Worm (Caenorhabditis elegans) whole organism, late embryonic: ENCODE data around the gene cpsf-4.

Experiments
- C08G9.2 ChIP-seq: sonication (generic microtip); optimal IDR thresholded peaks from 2 replicates; lab custom pipeline; 2016; ENCODE audit warnings: mild to moderate bottlenecking, missing genetic modification characterization, moderate library complexity, missing compliant biosample characterization
- F13H6.1 ChIP-seq: sonication (generic microtip); optimal IDR thresholded peaks from 2 replicates; lab custom pipeline; 2016; ENCODE audit warnings: missing genetic modification characterization, missing compliant biosample characterization
- K02D7.2 ChIP-seq: sonication (generic microtip); optimal IDR thresholded peaks from 2 replicates; lab custom pipeline; 2017; ENCODE audit warnings: mild to moderate bottlenecking, missing genetic modification characterization, missing compliant biosample characterization
- K09A11.1 ChIP-seq: sonication (generic microtip); optimal IDR thresholded peaks from 2 replicates; lab custom pipeline; 2017; ENCODE audit warnings: antibody characterized with exemption, mild to moderate bottlenecking, missing genetic modification characterization, missing compliant biosample characterization; ENCODE audit not compliant: insufficient read depth
- ahr-1 ChIP-seq: sonication (generic microtip); optimal IDR thresholded peaks from 2 replicates; lab custom pipeline; 2016; ENCODE audit warnings: missing genetic modification characterization, missing compliant biosample characterization
- ceh-22 ChIP-seq: sonication (generic microtip); optimal IDR thresholded peaks from 2 replicates; lab custom pipeline; 2017; ENCODE audit warnings: missing biosample characterization, missing genetic modification characterization
- ceh-24 ChIP-seq: sonication (generic microtip); optimal IDR thresholded peaks from 2 replicates; lab custom pipeline; 2016; ENCODE audit warnings: mild to moderate bottlenecking, missing genetic modification characterization, missing compliant biosample characterization
- ceh-30 ChIP-seq: fragments of 150-350 bp; optimal IDR thresholded peaks from 2 replicates; lab custom pipeline; 2014; ENCODE audit warnings: missing biosample characterization, missing genetic modification characterization
- ceh-45 ChIP-seq: fragments of 200-800 bp; sonication (Bioruptor generic); IDR thresholded peaks from 2 replicates; pipeline ENCODE4 v1.3.6; 2022; ENCODE audit warnings: missing genetic modification reagents, missing genetic modification characterization, missing compliant biosample characterization
- ceh-48 ChIP-seq: sonication (generic microtip); optimal IDR thresholded peaks from 2 replicates; lab custom pipeline; 2016; ENCODE audit warnings: missing genetic modification characterization, inconsistent platforms, missing compliant biosample characterization
- che-1 ChIP-seq: sonication (generic microtip); optimal IDR thresholded peaks from 2 replicates; lab custom pipeline; 2016; ENCODE audit warnings: mild to moderate bottlenecking, missing genetic modification characterization, missing compliant biosample characterization
- elt-2 ChIP-seq: sonication (generic microtip); optimal IDR thresholded peaks from 2 replicates; lab custom pipeline; 2016; ENCODE audit warnings: missing genetic modification reagents, missing genetic modification characterization, missing compliant biosample characterization
- elt-4 ChIP-seq: sonication (generic microtip); optimal IDR thresholded peaks from 2 replicates; lab custom pipeline; 2016; ENCODE audit warnings: missing genetic modification characterization, missing compliant biosample characterization
- eyg-1 ChIP-seq: sonication (generic microtip); optimal IDR thresholded peaks from 2 replicates; lab custom pipeline; 2016; ENCODE audit warnings: missing genotype, missing genetic modification characterization, missing compliant biosample characterization
- fkh-10 ChIP-seq: fragments of 150-350 bp; optimal IDR thresholded peaks from 2 replicates; lab custom pipeline; 2014; ENCODE audit warnings: missing biosample characterization, missing genetic modification reagents, missing genetic modification characterization
- fkh-6 ChIP-seq: sonication (generic microtip); optimal IDR thresholded peaks from 2 replicates; lab custom pipeline; 2016; ENCODE audit warnings: missing genetic modification characterization, missing compliant biosample characterization
- hlh-13 ChIP-seq: fragments of 200-800 bp; sonication (Bioruptor generic); optimal IDR thresholded peaks from 2 replicates; lab custom pipeline; 2018; ENCODE audit warnings: mild to moderate bottlenecking, missing genetic modification characterization, missing compliant biosample characterization
- hlh-15 ChIP-seq: sonication (generic microtip); optimal IDR thresholded peaks from 2 replicates; lab custom pipeline; 2016; ENCODE audit warnings: missing genetic modification characterization, missing compliant biosample characterization
- hlh-8 ChIP-seq: sonication (generic microtip); optimal IDR thresholded peaks from 2 replicates; lab custom pipeline; 2016; ENCODE audit warnings: missing genotype, missing genetic modification characterization, missing compliant biosample characterization
- madf-2 ChIP-seq: sonication (generic microtip); optimal IDR thresholded peaks from 2 replicates; lab custom pipeline; 2017; ENCODE audit warnings: missing genetic modification characterization, missing compliant biosample characterization
- mec-3 ChIP-seq: sonication (generic microtip); optimal IDR thresholded peaks from 2 replicates; lab custom pipeline; 2016; ENCODE audit warnings: borderline replicate concordance, missing genetic modification characterization, missing compliant biosample characterization
- nfya-1 ChIP-seq: sonication (generic microtip); optimal IDR thresholded peaks from 2 replicates; lab custom pipeline; 2017; ENCODE audit warnings: missing genetic modification characterization, mild to moderate bottlenecking, missing compliant biosample characterization, antibody characterized with exemption, moderate library complexity
- npax-4 ChIP-seq: sonication (generic microtip); optimal IDR thresholded peaks from 2 replicates; lab custom pipeline; 2016; ENCODE audit warnings: missing genetic modification characterization, missing compliant biosample characterization
- pag-3 ChIP-seq: sonication (generic microtip); optimal IDR thresholded peaks from 2 replicates; lab custom pipeline; 2016; ENCODE audit warnings: missing compliant biosample characterization, missing genetic modification characterization, borderline replicate concordance
- pqm-1 ChIP-seq: sonication (generic microtip); optimal IDR thresholded peaks from 2 replicates; lab custom pipeline; 2016; ENCODE audit warnings: missing genetic modification characterization, missing compliant biosample characterization
- pros-1 ChIP-seq: fragments of 150-350 bp; optimal IDR thresholded peaks from 2 replicates; lab custom pipeline; 2014; ENCODE audit warnings: missing biosample characterization, missing genetic modification reagents, missing genetic modification characterization
- sdc-2 ChIP-seq: sonication (generic microtip); optimal IDR thresholded peaks from 2 replicates; lab custom pipeline; 2016; ENCODE audit warnings: missing genotype, missing genetic modification characterization, missing compliant biosample characterization
- sox-2 ChIP-seq: fragments of 200-800 bp; sonication (Bioruptor generic); IDR thresholded peaks from 2 replicates; pipeline ENCODE4 v1.3.6; 2022; ENCODE audit warnings: missing genetic modification reagents, missing genetic modification characterization, missing compliant biosample characterization
- sox-4 ChIP-seq: sonication (generic microtip); optimal IDR thresholded peaks from 2 replicates; lab custom pipeline; 2017; ENCODE audit warnings: mild to moderate bottlenecking, missing genetic modification characterization, inconsistent platforms, missing compliant biosample characterization
- syd-9 ChIP-seq: sonication (generic microtip); optimal IDR thresholded peaks from 2 replicates; lab custom pipeline; 2016; ENCODE audit warnings: mild to moderate bottlenecking, missing genetic modification characterization, moderate library complexity, missing compliant biosample characterization
- tbx-2 ChIP-seq: sonication (generic microtip); optimal IDR thresholded peaks from 2 replicates; lab custom pipeline; 2016; ENCODE audit warnings: missing genetic modification characterization, missing compliant biosample characterization
- ttx-3 ChIP-seq: sonication (generic microtip); optimal IDR thresholded peaks from 2 replicates; lab custom pipeline; 2016; ENCODE audit warnings: missing genetic modification reagents, missing genetic modification characterization, missing compliant biosample characterization
- unc-42 ChIP-seq: sonication (generic microtip); optimal IDR thresholded peaks from 2 replicates; lab custom pipeline; 2016; ENCODE audit warnings: missing genotype, missing genetic modification characterization, missing compliant biosample characterization
- unc-86 ChIP-seq: sonication (generic microtip); optimal IDR thresholded peaks from 2 replicates; lab custom pipeline; 2016; ENCODE audit warnings: missing genetic modification characterization, missing compliant biosample characterization
- ztf-16 ChIP-seq: sonication (generic microtip); optimal IDR thresholded peaks from 2 replicates; lab custom pipeline; 2017; ENCODE audit warnings: missing genetic modification characterization, missing compliant biosample characterization

The cpsf-4 gene

ce11 chrIV:12131308-12132072 is 38.2 kb upstream of the cpsf-4 start:
- TF ChIP-seq che-1 (no peak), pros-1 (tag; lab: Kevin White, UChicago) (no peak), ztf-16 (tag; lab: Kevin White, UChicago) (no peak), unc-86 (tag; lab: Kevin White, UChicago) (no peak), C08G9.2 (tag; lab: Kevin White, UChicago) (no peak), hlh-13 (GFP tag; lab: Kevin White, UChicago) (no peak), hlh-8 (tag; lab: Kevin White, UChicago) (no peak), pag-3 (tag; lab: Kevin White, UChicago) (no peak), elt-2 (tag; lab: Kevin White, UChicago) (no peak), ceh-45 (GFP tag; lab: Robert Waterston, UW) (no peak), fkh-6 (tag; lab: Kevin White, UChicago) (no peak), eyg-1 (tag; lab: Kevin White, UChicago) (no peak), hlh-15 (tag; lab: Kevin White, UChicago) (no peak), F13H6.1 (no peak), K02D7.2 (tag; lab: Kevin White, UChicago) (no peak), ceh-24 (tag; lab: Kevin White, UChicago) (no peak), ceh-30 (tag; lab: Kevin White, UChicago) (no peak), sox-2 (no peak)

ce11 chrIV:12129204-12129603 is 36.0 kb upstream of the cpsf-4 start, which contains the start of gene lin-24:
Gene lin-24 (plus strand): TSS chrIV:12129504.
- no peak for TF ChIP-seq ztf-16 (tag; lab: Kevin White, UChicago)
- no peak for TF ChIP-seq sdc-2 (tag; lab: Kevin White, UChicago)

- no peak for TF ChIP-seq ahr-1 (tag; lab: Kevin White, UChicago)
- TF ChIP-seq pqm-1 (tag; lab: Kevin White, UChicago) = no peak
- TF ChIP-seq F13H6.1 = no peak
- no peak for TF ChIP-seq elt-4 (tag; lab: Kevin White, UChicago)
- no peak for TF ChIP-seq K09A11.1 (tag; lab: Kevin White, UChicago)
- no peak for TF ChIP-seq syd-9 (tag; lab: Kevin White, UChicago)
- no peak for TF ChIP-seq unc-86 (tag; lab: Kevin White, UChicago)
- TF ChIP-seq ceh-45 (GFP tag; lab: Robert Waterston, UW) = no peak
- TF ChIP-seq hlh-13 (GFP tag; lab: Kevin White, UChicago) = no peak
- TF ChIP-seq ceh-22 (tag; lab: Kevin White, UChicago) = no peak
- TF ChIP-seq tbx-2 (tag; lab: Kevin White, UChicago) = no peak
- TF ChIP-seq che-1 = no peak
- no peak for TF ChIP-seq pag-3 (tag; lab: Kevin White, UChicago)
- TF ChIP-seq fkh-10 (GFP tag; lab: Kevin White, UChicago) = no peak
- no peak for TF ChIP-seq madf-2 (tag; lab: Kevin White, UChicago)
- no peak for TF ChIP-seq npax-4 (tag; lab: Kevin White, UChicago)
These were observed 35.5 kb upstream of the cpsf-4 start for ce11 chrIV:12128708-12129107.

- no peak for TF ChIP-seq ceh-48 (tag; lab: Kevin White, UChicago)
- no peak for TF ChIP-seq unc-42 (tag; lab: Kevin White, UChicago)
- peak; percentile 10 for TF ChIP-seq nfya-1 (tag; lab: Kevin White, UChicago)
- no peak for TF ChIP-seq sox-4
- no peak for TF ChIP-seq ttx-3 (tag; lab: Kevin White, UChicago)
- no peak for TF ChIP-seq mec-3 (tag; lab: Kevin White, UChicago)
These were observed 34.6 kb upstream of the cpsf-4 start for ce11 chrIV:12127838-12128237.
